Worm (Caenorhabditis elegans): ENCODE results near the gene sec-20.

The sec-20 gene

DNA sequence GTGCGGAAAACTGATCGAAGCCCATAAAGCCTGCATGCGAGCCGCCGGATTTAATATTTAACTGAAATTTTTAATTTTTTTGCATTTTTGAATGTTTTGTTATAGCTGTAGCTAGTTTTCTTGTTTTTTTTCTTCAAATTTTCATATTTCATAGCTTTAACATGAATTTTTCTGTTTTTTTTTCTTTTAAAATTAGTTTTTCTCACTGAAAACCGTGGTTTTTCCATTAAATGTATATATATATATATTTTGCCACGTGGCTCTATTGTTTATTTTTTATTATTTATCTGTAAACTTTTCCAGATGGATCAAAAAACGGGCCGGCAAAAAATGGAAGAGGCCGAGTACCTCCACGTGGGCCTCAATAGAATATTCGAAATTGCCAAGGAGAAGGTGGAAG lies at the start of gene sec-20:
sec-20 (plus strand) TSS at position 301 of the 400 bp plus-strand sequence.
- TF ChIP-seq unc-62 (GFP tag; optimal IDR thresholded peaks at IDR 0.05), result no peak

DNA sequence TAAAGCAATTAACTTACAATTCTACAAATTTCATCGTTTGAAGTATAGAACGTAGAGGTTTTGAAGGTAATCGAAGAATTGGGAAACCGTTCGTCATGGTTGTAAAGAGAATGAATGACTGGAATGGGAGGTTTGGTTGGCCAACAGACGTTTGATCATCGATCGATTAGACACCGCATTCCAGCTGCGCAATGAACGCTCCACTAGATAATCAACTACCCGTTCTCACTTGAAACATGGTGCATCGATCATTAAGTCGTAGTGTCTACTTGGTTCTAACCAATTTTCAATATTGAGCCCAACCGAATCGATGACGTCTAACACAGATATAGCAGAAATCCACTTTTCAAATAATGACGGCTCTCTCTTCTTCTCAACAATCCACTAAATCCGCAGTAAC lies 48.8 kb upstream of the sec-20 start, which contains the start of gene fbxb-82:
fbxb-82 (minus strand) TSS at position 101 of the 400 bp plus-strand sequence.
- TF ChIP-seq unc-62 (GFP tag; optimal IDR thresholded peaks at IDR 0.05), result no peak

DNA sequence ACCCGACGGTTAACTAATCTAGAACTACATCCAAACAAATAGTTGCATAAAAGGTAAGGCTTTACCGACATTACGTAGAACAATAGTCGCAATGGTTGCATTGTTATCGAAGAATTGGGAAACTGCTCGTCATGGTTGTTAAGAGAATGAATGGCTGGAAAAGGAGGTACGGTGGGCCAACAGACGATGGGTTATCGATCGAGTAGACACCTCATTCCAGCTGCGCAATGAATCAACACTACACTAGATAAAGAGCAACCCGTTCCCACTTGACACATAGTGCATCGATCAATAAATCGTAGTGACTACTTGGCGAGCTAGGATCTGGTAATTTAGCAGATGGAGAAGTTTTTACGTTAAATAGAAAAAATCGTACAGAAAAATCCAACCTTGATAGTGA lies 46.8 kb upstream of the sec-20 start, which contains the start of the genes T17A3.12 and fbxb-83:
T17A3.12 (minus strand) TSS at position 101 of the 400 bp plus-strand sequence.
fbxb-83 (minus strand) TSS at position 134 of the 400 bp plus-strand sequence.
- TF ChIP-seq unc-62 (GFP tag; optimal IDR thresholded peaks at IDR 0.05), result no peak

DNA sequence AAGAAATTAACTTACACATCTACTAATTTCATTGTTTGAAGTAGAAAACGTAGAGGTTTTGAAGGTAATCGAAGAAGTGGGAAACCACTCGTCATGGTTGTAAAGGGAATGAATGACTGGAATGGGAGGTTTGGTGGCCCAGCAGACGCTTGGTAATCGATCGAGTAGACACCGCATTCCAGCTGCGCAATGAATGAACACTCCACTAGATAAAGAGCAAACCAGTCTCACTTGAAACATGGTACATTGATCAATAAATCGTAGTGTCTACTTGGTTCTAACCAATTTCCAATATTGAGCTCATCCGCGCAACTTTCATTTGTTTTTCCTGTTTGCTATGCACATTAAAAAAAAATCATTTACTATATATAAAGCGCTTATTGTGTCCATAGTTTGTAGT lies 45.5 kb upstream of the sec-20 start, which contains the start of gene fbxb-84:
fbxb-84 (minus strand) TSS at position 101 of the 400 bp plus-strand sequence.
- no peak for TF ChIP-seq unc-62 (GFP tag; optimal IDR thresholded peaks at IDR 0.05)

DNA sequence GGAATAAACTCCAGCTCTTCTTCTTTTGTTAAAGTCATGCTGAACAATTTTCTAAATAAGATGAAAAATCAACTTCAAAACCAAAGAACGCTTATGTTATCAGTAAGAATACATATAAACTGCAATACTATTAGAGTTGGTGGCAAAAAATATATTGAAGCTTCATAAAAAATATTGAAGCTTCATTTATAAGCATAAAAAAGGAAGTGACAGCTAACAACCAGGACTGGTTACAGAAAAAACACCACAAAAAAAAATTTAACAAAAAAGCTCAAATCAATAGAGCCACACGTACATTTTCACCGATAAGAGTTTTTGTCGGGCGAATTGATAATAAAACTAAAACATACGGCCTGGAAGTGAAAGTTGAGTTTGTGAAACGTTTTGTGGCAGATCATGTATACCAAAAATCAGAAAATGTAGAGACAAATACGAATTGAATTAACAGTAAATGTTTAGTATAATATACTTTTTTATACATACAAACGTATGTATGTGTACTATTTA lies 44.3 kb upstream of the sec-20 start, which contains the start of gene sqst-5:
sqst-5 (minus strand) TSS at position 51 of the 507 bp plus-strand sequence.
- no peak for TF ChIP-seq unc-62 (GFP tag; optimal IDR thresholded peaks at IDR 0.05)

DNA sequence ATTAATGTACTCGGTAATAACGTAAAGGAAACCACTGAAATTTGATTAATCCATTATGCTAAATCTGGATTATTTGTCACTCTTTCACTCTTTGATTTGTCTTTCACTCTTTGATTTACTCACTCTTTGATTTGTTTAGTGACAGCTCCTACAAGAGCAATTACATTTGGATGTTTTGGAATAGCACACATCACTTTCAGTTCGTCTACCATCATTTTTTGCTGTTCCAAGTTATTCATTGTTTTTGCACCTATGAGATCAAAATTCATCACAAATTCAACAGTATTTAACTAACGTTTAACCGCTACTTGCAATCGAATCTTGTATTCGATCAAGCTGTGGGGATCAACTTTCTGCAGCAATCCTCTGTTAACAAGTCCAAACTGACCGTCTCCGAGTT lies 42.8 kb upstream of the sec-20 start:
- no peak for TF ChIP-seq unc-62 (GFP tag; optimal IDR thresholded peaks at IDR 0.05)

DNA sequence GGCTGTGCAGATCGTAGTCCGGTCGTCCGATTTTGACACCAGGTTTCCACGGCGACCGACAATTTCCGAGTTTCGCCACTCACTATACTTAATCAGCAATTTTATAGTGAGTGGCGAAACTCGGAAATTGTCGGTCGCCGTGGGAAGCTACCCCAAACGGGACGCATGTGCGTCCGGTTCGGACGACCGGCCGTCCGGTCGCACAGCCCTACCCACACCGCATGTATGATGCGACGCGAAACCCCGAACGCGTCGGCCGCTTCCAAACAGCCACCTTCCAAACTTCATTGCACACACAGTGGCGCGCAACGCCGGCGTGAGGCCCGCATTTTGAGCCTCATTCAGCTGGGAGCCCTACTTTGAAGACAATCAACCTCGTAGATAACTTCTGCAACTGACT lies 40.8 kb upstream of the sec-20 start:
- no peak for TF ChIP-seq unc-62 (GFP tag; optimal IDR thresholded peaks at IDR 0.05)

DNA sequence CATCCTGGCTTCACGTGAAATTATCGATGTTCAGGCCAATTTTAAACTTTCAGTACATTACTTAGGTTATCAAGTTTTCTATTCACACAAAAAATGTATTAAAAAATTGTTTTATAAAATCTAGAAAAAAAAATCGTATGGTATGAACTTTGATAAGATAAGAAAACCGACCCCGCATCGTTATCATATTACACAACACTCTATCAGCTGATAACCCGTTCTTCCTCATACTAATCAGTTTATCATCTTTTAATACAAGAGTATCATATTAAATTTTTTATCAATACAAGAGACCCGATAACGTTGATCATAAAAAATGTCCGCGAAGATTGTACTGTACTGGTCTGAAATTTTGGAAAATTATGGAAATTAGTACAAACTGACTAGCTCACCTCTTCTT lies 37.7 kb upstream of the sec-20 start:
- no peak for TF ChIP-seq unc-62 (GFP tag; optimal IDR thresholded peaks at IDR 0.05)

DNA sequence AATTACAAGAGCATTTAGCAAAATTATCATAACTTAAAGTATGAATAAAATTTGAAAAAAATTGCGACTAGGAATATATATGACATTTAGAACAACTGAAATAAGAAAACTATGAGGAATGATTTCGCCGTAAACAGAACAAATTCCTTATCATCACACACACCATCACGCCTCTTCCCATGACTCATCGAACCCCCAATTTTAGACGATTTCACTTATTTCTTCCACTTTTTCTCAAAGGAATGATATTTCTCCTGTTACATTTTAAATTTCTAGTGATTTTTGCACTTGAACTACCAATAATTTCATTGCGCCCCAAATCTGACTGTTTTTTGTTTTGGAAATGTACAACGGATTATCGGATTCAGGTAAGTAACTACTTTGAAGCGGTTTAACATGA lies 35.3 kb upstream of the sec-20 start, which contains the start of the genes zig-13 and ver-1:
zig-13 (minus strand) TSS at position 101 of the 400 bp plus-strand sequence.
ver-1 (plus strand) TSS at position 180 of the 400 bp plus-strand sequence.
- TF ChIP-seq unc-62 (GFP tag; optimal IDR thresholded peaks at IDR 0.05), result no peak

DNA sequence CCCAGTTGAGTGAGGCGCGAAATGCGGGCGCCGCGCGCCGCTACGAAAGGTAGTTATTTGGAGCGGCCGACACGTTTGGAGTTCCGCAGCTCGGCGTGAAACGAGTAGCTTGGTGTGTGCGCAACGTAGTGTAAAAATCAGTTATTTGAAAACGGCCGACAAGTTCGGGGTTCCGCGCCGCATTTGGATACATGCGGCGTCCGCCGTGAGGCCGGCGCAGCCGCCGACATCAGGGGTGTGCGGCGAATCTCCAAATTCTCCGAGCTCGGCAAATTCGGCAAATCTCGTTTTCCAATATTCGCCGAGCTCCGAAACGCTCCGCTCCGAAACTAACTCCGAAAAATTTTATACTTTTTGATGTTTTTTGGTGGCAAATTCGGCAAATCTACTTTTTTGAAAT lies 33.9 kb upstream of the sec-20 start:
- no peak for TF ChIP-seq unc-62 (GFP tag; optimal IDR thresholded peaks at IDR 0.05)

DNA sequence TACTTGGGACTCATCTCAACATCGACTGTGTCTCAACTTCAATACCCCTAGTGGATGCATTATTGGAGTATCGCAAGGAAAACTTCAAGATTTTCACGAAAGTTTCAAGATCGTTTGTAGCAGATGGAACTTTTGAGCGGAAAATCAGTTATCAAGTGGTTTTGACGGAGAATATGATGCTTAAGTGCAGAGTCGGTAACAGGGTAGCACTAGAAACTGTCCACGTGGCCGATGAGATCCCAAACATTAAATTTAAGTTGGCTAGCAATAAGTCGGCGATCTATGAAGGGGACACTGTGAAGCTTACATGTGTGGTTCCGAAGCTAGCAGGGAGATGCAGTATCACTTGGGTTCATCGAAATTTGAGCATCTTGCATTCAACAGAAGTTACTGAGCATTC lies 32.8 kb upstream of the sec-20 start:
- TF ChIP-seq unc-62 (GFP tag; optimal IDR thresholded peaks at IDR 0.05), result no peak

DNA sequence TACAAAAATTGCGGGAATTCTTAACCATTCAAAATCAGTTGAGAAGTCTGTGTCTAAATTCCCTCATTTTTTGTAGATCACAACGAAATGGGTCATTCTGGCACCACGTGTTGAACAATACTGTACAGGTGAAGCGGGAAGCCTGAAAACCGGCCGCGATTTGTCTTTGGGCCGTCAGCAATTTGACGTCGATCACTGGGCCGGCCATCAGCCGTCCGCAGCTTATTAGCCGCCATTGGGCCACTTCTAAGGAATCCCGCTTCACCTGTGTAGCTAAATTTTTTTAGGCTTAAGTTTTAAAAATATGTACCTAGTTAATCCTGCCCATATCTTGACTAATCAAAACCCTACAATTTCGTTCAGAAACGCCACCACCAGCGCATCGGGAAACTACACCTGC lies 32.2 kb upstream of the sec-20 start:
- no peak for TF ChIP-seq unc-62 (GFP tag; optimal IDR thresholded peaks at IDR 0.05)

DNA sequence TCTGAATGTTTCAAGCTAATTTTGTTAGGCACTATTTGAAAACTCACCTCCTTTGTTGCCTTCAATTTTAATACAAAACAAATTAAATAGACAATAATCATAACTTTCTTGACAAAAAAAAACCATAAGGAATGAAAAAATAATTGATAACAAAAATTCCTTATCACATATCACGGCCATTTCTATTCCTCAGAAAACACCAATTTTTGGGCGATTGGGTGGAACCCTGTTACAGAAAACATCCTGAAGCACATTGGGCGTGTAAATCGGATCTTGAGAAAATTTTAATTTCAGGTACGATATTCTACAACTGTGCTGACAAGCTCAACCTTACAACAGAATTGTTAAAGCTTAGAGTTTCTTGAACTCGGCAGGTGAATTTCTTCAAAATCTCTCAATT lies 27.1 kb upstream of the sec-20 start, which contains the start of gene F40G9.8:
F40G9.8 (minus strand) TSS at position 101 of the 400 bp plus-strand sequence.
- TF ChIP-seq unc-62 (GFP tag; optimal IDR thresholded peaks at IDR 0.05), result no peak

DNA sequence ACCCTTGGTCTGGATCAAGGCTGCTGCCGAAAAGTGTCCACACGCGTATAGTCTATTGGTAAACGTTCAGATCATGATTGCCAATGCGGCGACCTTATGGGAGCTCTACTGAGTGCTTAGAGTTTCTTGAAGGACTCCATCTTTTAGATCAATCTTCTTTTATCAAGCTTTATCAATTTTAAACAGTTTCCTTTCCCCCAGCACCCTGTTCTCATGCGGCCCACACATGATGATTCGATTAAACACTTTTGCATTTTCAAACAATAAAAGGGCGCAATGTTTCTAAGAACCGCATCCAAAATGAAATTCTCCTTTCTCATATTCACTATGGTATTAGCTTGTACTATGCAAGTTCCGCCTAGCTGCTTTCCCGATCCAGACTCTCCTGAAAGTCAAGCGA lies 26.5 kb upstream of the sec-20 start, which contains the start of gene F40G9.7:
F40G9.7 (plus strand) TSS at position 301 of the 400 bp plus-strand sequence.
- TF ChIP-seq unc-62 (GFP tag; optimal IDR thresholded peaks at IDR 0.05), result no peak

DNA sequence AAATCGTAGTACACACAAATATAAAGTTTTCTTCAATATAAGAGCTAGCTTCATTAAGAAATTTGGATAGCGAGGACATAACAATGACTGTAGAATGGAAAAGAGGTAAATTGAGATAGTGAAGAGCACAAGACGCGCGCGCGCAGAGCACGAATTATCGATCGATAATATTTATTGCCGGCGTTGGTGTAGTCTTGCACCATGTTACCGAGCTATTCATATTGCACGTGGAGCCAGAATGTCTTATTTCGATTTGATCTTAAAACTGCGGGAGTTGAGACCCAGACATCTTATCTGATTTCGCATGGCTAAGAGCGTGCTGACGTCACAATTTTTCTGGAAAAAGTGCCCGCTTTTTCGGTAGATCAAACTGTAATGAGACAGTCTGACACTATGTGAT lies 22.4 kb upstream of the sec-20 start, which contains the start of gene F40G9.18:
F40G9.18 (minus strand) TSS at position 101 of the 400 bp plus-strand sequence.
- no peak for TF ChIP-seq unc-62 (GFP tag; optimal IDR thresholded peaks at IDR 0.05)

DNA sequence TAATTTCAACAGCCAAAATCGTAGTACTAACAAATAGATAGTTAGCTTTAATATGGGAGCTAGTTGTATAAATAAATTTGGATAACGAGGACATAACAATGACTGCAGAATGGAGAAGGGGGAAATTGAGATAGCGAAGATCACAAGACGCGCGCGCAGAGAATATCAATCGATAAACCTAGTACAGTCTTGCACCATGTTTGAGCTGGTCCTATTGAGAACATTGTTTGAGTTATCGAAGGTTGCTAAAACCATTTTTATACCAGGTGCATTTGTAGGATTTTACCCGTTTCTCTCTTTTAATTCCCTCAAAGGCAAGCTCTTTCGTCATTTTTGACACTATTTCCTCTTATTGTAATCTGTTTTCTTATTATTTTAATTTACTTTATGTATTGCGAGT lies 20.3 kb upstream of the sec-20 start, which contains the start of the genes F40G9.9 and F40G9.12:
F40G9.9 (minus strand) TSS at position 101 of the 400 bp plus-strand sequence.
F40G9.12 (plus strand) TSS at position 231 of the 400 bp plus-strand sequence.
- TF ChIP-seq unc-62 (GFP tag; optimal IDR thresholded peaks at IDR 0.05), result no peak

DNA sequence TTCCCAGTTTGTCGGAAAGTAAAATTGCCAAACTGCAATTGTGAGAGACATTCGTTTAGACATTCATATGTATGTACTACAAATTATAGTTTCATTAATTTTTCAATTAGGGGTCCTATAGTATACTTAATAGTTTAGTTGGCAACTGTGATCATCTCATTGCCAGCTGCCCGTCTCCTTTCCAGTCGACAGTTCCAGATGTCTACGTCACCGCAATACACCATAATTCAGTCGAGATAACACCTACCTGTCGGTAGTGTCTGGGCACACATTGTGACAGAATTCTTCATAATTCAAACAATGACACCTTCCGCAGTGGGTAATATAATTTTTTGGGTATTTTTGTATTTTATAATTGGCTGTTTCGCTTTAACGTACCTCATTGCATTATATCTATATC lies 18.4 kb upstream of the sec-20 start, which contains the start of gene F40G9.19:
F40G9.19 (plus strand) TSS at position 301 of the 400 bp plus-strand sequence.
- no peak for TF ChIP-seq unc-62 (GFP tag; optimal IDR thresholded peaks at IDR 0.05)
